Worm (Caenorhabditis elegans) whole organism, L3 larva: ENCODE results near the gene doxa-1.

ENCODE experiments used
- R02D3.7 ChIP-seq: fragments of 150-350 bp; optimal IDR thresholded peaks from 2 replicates; lab custom pipeline; 2014; ENCODE audit warnings: missing biosample characterization, missing genetic modification characterization
- ZK546.5 ChIP-seq: sonication (generic microtip); optimal IDR thresholded peaks from 2 replicates; lab custom pipeline; 2017; ENCODE audit warnings: missing biosample characterization, missing genetic modification characterization
- aly-2 ChIP-seq: fragments of 150-350 bp; optimal IDR thresholded peaks from 2 replicates; lab custom pipeline; 2014; ENCODE audit warnings: missing biosample characterization, missing genetic modification characterization
- ama-1 ChIP-seq: fragments of 150-350 bp; optimal IDR thresholded peaks from 2 replicates; lab custom pipeline; 2018
- ceh-16 ChIP-seq: sonication (generic microtip); optimal IDR thresholded peaks from 2 replicates; lab custom pipeline; 2017; ENCODE audit warnings: missing biosample characterization, missing genetic modification characterization
- ceh-28 ChIP-seq: fragments of 150-350 bp; optimal IDR thresholded peaks from 2 replicates; lab custom pipeline; 2014; ENCODE audit warnings: missing biosample characterization, missing genetic modification reagents, missing genetic modification characterization
- ceh-82 ChIP-seq: fragments of 150-350 bp; optimal IDR thresholded peaks from 2 replicates; lab custom pipeline; 2014; ENCODE audit warnings: missing biosample characterization, missing genetic modification characterization
- ceh-9 ChIP-seq: sonication (generic microtip); optimal IDR thresholded peaks from 2 replicates; lab custom pipeline; 2018; ENCODE audit warnings: missing biosample characterization, missing genetic modification characterization
- daf-12 ChIP-seq: fragments of 150-350 bp; optimal IDR thresholded peaks from 2 replicates; lab custom pipeline; 2014; ENCODE audit warnings: missing biosample characterization, missing genetic modification reagents, missing genetic modification characterization
- egl-27 ChIP-seq: sonication (generic microtip); optimal IDR thresholded peaks from 4 replicates; lab custom pipeline; 2017; ENCODE audit warnings: missing biosample characterization, missing genetic modification reagents, missing genetic modification characterization
- egl-5 ChIP-seq: fragments of 150-350 bp; optimal IDR thresholded peaks from 2 replicates; lab custom pipeline; 2017; ENCODE audit warnings: missing biosample characterization, missing genetic modification reagents, missing genetic modification characterization, inconsistent platforms
- elt-1 ChIP-seq: fragments of 150-350 bp; optimal IDR thresholded peaks from 2 replicates; lab custom pipeline; 2014; ENCODE audit warnings: missing biosample characterization, missing genetic modification characterization
- elt-2 ChIP-seq: sonication (generic microtip); optimal IDR thresholded peaks from 2 replicates; lab custom pipeline; 2016; ENCODE audit warnings: missing genetic modification reagents, mild to moderate bottlenecking, missing genetic modification characterization, missing compliant biosample characterization
- elt-3 ChIP-seq, 3 experiments: fragments of 150-350 bp in 1 of 3; sonication (generic microtip) in 2 of 3; optimal IDR thresholded peaks; 2 replicates in 2 of 3; 4 replicates in 1 of 3; lab custom pipeline; 2014 to 2017; ENCODE audit warnings: missing biosample characterization in 3 of 3, missing genetic modification characterization in 3 of 3
- eor-1 ChIP-seq, 2 experiments: fragments of 150-350 bp; optimal IDR thresholded peaks; 2 replicates each; lab custom pipeline; 2014 to 2018; ENCODE audit warnings: missing biosample characterization in 2 of 2, missing genetic modification characterization in 2 of 2
- fkh-10 ChIP-seq: sonication (generic microtip); optimal IDR thresholded peaks from 2 replicates; lab custom pipeline; 2017; ENCODE audit warnings: missing biosample characterization, missing genetic modification reagents, missing genetic modification characterization
- fkh-2 ChIP-seq: fragments of 150-350 bp; optimal IDR thresholded peaks from 2 replicates; lab custom pipeline; 2014; ENCODE audit warnings: missing biosample characterization, missing genetic modification reagents, missing genetic modification characterization
- fos-1 ChIP-seq: fragments of 150-350 bp; optimal IDR thresholded peaks from 2 replicates; lab custom pipeline; 2014; ENCODE audit warnings: missing biosample characterization, missing genetic modification characterization
- hmg-11 ChIP-seq: sonication (generic microtip); optimal IDR thresholded peaks from 2 replicates; lab custom pipeline; 2016; ENCODE audit warnings: missing genetic modification characterization, missing compliant biosample characterization
- jun-1 ChIP-seq: fragments of 150-350 bp; optimal IDR thresholded peaks from 2 replicates; lab custom pipeline; 2014; ENCODE audit warnings: missing biosample characterization, missing genetic modification reagents, missing genetic modification characterization
- lin-15B ChIP-seq: fragments of 150-350 bp; optimal IDR thresholded peaks from 2 replicates; lab custom pipeline; 2014; ENCODE audit warnings: missing biosample characterization, missing genetic modification characterization
- lin-39 ChIP-seq: fragments of 150-350 bp; optimal IDR thresholded peaks from 2 replicates; lab custom pipeline; 2018; ENCODE audit warnings: missing biosample characterization, missing genetic modification reagents, missing genetic modification characterization
- lsy-12 ChIP-seq: sonication (generic microtip); optimal IDR thresholded peaks from 2 replicates; lab custom pipeline; 2016; ENCODE audit warnings: mild to moderate bottlenecking, missing genetic modification characterization, missing compliant biosample characterization
- mdl-1 ChIP-seq: fragments of 150-350 bp; optimal IDR thresholded peaks from 2 replicates; lab custom pipeline; 2014; ENCODE audit warnings: missing biosample characterization, missing genetic modification characterization
- mml-1 ChIP-seq: fragments of 150-350 bp; sonication (generic microtip); optimal IDR thresholded peaks from 3 replicates; lab custom pipeline; 2014; ENCODE audit warnings: missing biosample characterization, missing genetic modification characterization
- nfya-1 ChIP-seq: sonication (generic microtip); optimal IDR thresholded peaks from 2 replicates; lab custom pipeline; 2017; ENCODE audit warnings: missing genetic modification characterization, mild to moderate bottlenecking, missing compliant biosample characterization, antibody characterized with exemption, moderate library complexity; ENCODE audit not compliant: insufficient read depth
- nhr-11 ChIP-seq: fragments of 150-350 bp; optimal IDR thresholded peaks from 2 replicates; lab custom pipeline; 2014; ENCODE audit warnings: missing biosample characterization, missing genetic modification characterization
- nhr-12 ChIP-seq: fragments of 150-350 bp; optimal IDR thresholded peaks from 2 replicates; lab custom pipeline; 2014; ENCODE audit warnings: missing biosample characterization, missing genetic modification characterization
- nhr-23 ChIP-seq: fragments of 150-350 bp; optimal IDR thresholded peaks from 2 replicates; lab custom pipeline; 2014; ENCODE audit warnings: missing biosample characterization, missing genetic modification reagents, missing genetic modification characterization
- nhr-237 ChIP-seq: fragments of 150-350 bp; optimal IDR thresholded peaks from 2 replicates; lab custom pipeline; 2014; ENCODE audit warnings: missing biosample characterization, missing genetic modification characterization
- nhr-25 ChIP-seq: sonication (generic microtip); optimal IDR thresholded peaks from 2 replicates; lab custom pipeline; 2017; ENCODE audit warnings: missing biosample characterization, missing genetic modification characterization
- nhr-28 ChIP-seq: fragments of 150-350 bp; optimal IDR thresholded peaks from 2 replicates; lab custom pipeline; 2014; ENCODE audit warnings: missing biosample characterization, missing genetic modification characterization
- nhr-43 ChIP-seq: sonication (generic microtip); optimal IDR thresholded peaks from 2 replicates; lab custom pipeline; 2016; ENCODE audit warnings: mild to moderate bottlenecking, missing genetic modification characterization, missing compliant biosample characterization; ENCODE audit not compliant: poor library complexity, severe bottlenecking
- nhr-67 ChIP-seq: fragments of 150-350 bp; optimal IDR thresholded peaks from 2 replicates; lab custom pipeline; 2014; ENCODE audit warnings: missing biosample characterization, missing genetic modification characterization
- nhr-76 ChIP-seq: fragments of 150-350 bp; sonication (generic microtip); optimal IDR thresholded peaks from 5 replicates; lab custom pipeline; 2014; ENCODE audit warnings: missing biosample characterization, missing genetic modification characterization
- nhr-77 ChIP-seq: fragments of 150-350 bp; optimal IDR thresholded peaks from 2 replicates; lab custom pipeline; 2014; ENCODE audit warnings: missing biosample characterization, missing genetic modification characterization
- pha-4 ChIP-seq: fragments of 150-350 bp; optimal IDR thresholded peaks from 2 replicates; lab custom pipeline; 2014; ENCODE audit warnings: missing biosample characterization, missing genetic modification reagents, missing genetic modification characterization
- pqm-1 ChIP-seq: fragments of 150-350 bp; optimal IDR thresholded peaks from 2 replicates; lab custom pipeline; 2017; ENCODE audit warnings: missing biosample characterization, missing genetic modification characterization, inconsistent platforms
- skn-1 ChIP-seq: fragments of 150-350 bp; optimal IDR thresholded peaks from 2 replicates; lab custom pipeline; 2014; ENCODE audit warnings: missing biosample characterization, missing genetic modification characterization
- snpc-4 ChIP-seq: fragments of 150-350 bp; optimal IDR thresholded peaks from 2 replicates; lab custom pipeline; 2014; ENCODE audit warnings: missing biosample characterization, missing genetic modification characterization
- tbx-2 ChIP-seq: sonication (generic microtip); optimal IDR thresholded peaks from 2 replicates; lab custom pipeline; 2016; ENCODE audit warnings: mild to moderate bottlenecking, missing genetic modification characterization, missing compliant biosample characterization
- unc-39 ChIP-seq: sonication (generic microtip); optimal IDR thresholded peaks from 4 replicates; lab custom pipeline; 2017; ENCODE audit warnings: missing biosample characterization, missing genetic modification characterization
- unc-62 ChIP-seq: fragments of 150-350 bp; sonication (generic microtip); optimal IDR thresholded peaks from 4 replicates; lab custom pipeline; 2014; ENCODE audit warnings: missing biosample characterization, missing genetic modification reagents, missing genetic modification characterization
- ztf-11 ChIP-seq: fragments of 150-350 bp; optimal IDR thresholded peaks from 2 replicates; lab custom pipeline; 2014; ENCODE audit warnings: missing biosample characterization, missing genetic modification characterization
- ztf-4 ChIP-seq: fragments of 150-350 bp; optimal IDR thresholded peaks from 2 replicates; lab custom pipeline; 2014; ENCODE audit warnings: missing biosample characterization, missing genetic modification characterization

doxa-1 gene

DNA sequence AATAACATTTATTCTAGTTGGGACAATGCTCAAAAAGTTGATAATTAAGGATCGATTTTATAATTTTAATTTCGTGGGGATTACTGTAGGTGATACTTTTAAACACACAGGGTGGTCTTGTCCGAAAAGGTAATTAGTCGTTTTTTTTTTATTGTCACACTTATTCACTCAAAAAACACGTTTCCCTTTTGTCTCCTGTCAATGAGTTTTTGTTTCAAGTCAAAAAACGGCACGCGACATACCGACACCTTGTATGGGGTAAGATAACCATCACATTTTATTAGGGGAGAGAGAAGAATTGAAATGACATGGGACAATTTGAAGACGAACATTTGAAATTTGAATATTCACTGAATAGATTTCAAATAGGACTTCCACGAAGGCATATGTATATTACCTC is 44.2 kb downstream of the doxa-1 start:
- TF ChIP-seq nfya-1 (tag; lab: Kevin White, UChicago) (no peak), nhr-11 (no peak), unc-39 (tag; lab: Kevin White, UChicago) (no peak), nhr-12 (tag; lab: Kevin White, UChicago) (no peak), elt-1 (tag; lab: Kevin White, UChicago) (peak; percentile 16), unc-62 (GFP tag; lab: Kevin White, UChicago) (no peak), nhr-25 (peak; percentile 57)

- TF ChIP-seq lin-39 (tag; lab: Kevin White, UChicago) (peak; percentile 6), lin-15B (tag; lab: Kevin White, UChicago) (peak; percentile 57), nfya-1 (tag; lab: Kevin White, UChicago) (peak; percentile 36), elt-1 (tag; lab: Kevin White, UChicago) (no peak), skn-1 (tag; lab: Kevin White, UChicago) (no peak), lsy-12 (tag; lab: Kevin White, UChicago) (no peak), nhr-12 (tag; lab: Kevin White, UChicago) (no peak)
- TF ChIP-seq, all 47 proteins: peak for 3
Observed at ce11 chrIII:8628405-8628982, 47.6 kb downstream of the doxa-1 start, which contains the start of the genes polk-1 and gpr-1. Gene polk-1, minus strand, starts transcription at chrIII:8628590. Gene gpr-1, plus strand, starts transcription at chrIII:8628932.

- TF ChIP-seq egl-5 (tag; lab: Kevin White, UChicago) (no peak), R02D3.7 (tag; lab: Kevin White, UChicago) (peak; percentile 6), ceh-16 (tag; lab: Kevin White, UChicago) (no peak), unc-39 (tag; lab: Kevin White, UChicago) (no peak), ztf-4 (tag; lab: Kevin White, UChicago) (no peak), tbx-2 (tag; lab: Kevin White, UChicago) (no peak), elt-1 (tag; lab: Kevin White, UChicago) (no peak), nhr-28 (tag; lab: Kevin White, UChicago) (no peak), lin-39 (tag; lab: Kevin White, UChicago) (peak; percentile 4), mml-1 (tag; lab: Kevin White, UChicago) (no peak), nhr-12 (tag; lab: Kevin White, UChicago) (no peak), nhr-23 (tag; lab: Kevin White, UChicago) (peak; percentile 60), nhr-77 (tag; lab: Kevin White, UChicago) (no peak), fkh-2 (tag; lab: Kevin White, UChicago) (no peak), fos-1 (tag; lab: Kevin White, UChicago) (no peak), nhr-11 (no peak), ama-1 (lab: Kevin White, UChicago) (no peak), ceh-82 (tag; lab: Kevin White, UChicago) (no peak), nhr-43 (tag; lab: Kevin White, UChicago) (no peak), pha-4 (peak; percentile 84), elt-3 (tag; optimal IDR thresholded peaks at IDR 0.05; lab: Kevin White, UChicago) (no peak), ztf-11 (tag; lab: Kevin White, UChicago) (no peak), nfya-1 (tag; lab: Kevin White, UChicago) (peak; percentile 72), skn-1 (tag; lab: Kevin White, UChicago) (peak; percentile 25), lsy-12 (tag; lab: Kevin White, UChicago) (no peak), ceh-28 (no peak), hmg-11 (tag; lab: Kevin White, UChicago) (peak; percentile 26), mdl-1 (tag; lab: Kevin White, UChicago) (no peak), jun-1 (tag; lab: Kevin White, UChicago) (no peak), nhr-237 (tag; lab: Kevin White, UChicago) (no peak), nhr-67 (no peak), unc-62 (GFP tag; lab: Kevin White, UChicago) (no peak), fkh-10 (GFP tag; lab: Kevin White, UChicago) (no peak), egl-27 (tag; lab: Kevin White, UChicago) (no peak), ceh-9 (tag; lab: Kevin White, UChicago) (no peak), eor-1 (tag; optimal IDR thresholded peaks at IDR 0.05; lab: Kevin White, UChicago) (no peak), lin-15B (tag; lab: Kevin White, UChicago) (peak; percentile 92), daf-12 (tag; lab: Kevin White, UChicago) (no peak), aly-2 (no peak), nhr-76 (no peak), pqm-1 (tag; lab: Kevin White, UChicago) (no peak), snpc-4 (tag; lab: Kevin White, UChicago) (peak; percentile 16), ZK546.5 (tag; lab: Kevin White, UChicago) (no peak), elt-2 (tag; lab: Kevin White, UChicago) (peak; percentile 16)
Observed at ce11 chrIII:8630833-8631232, 49.9 kb downstream of the doxa-1 start, which contains the start of gene dnj-10. Gene dnj-10, plus strand, starts transcription at chrIII:8631165.
